Worm (Caenorhabditis elegans) whole organism, L4/young adult: ENCODE results near the gene Y54G2A.37.

Source experiments
- W03F9.2 ChIP-seq: fragments of 150-350 bp; optimal IDR thresholded peaks from 2 replicates; lab custom pipeline; 2014; ENCODE audit warnings: missing biosample characterization, missing genetic modification characterization
- him-1 ChIP-seq: sonication (generic microtip); optimal IDR thresholded peaks from 2 replicates; lab custom pipeline; 2016; ENCODE audit warnings: missing genotype, missing genetic modification reagents, missing genetic modification characterization, missing compliant biosample characterization

DNA sequence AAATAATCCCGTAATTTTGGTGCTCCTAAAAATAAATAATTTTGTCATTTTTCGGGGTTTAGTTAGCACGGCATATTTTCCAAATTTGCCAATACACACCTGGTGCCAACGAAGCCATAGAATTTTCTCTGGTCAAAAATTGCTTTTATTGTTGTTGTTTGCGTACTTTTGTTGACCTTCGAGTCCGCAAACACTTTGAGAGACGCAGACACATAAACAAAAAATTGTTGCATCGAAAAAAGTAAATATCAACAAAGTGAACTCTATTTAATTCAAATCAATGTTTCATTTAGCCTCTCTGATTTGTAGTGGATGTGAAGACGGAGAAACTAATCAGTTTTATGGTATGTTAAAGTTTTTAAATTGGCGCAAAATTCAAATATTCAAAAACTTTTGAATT lies 25.8 kb downstream of the Y54G2A.37 start, which contains the start of gene Y54G2A.40:
- no peak for TF ChIP-seq him-1
- no peak for TF ChIP-seq W03F9.2
